Worm (Caenorhabditis elegans): Measurements from ENCODE around the gene sre-31.

sre-31 gene

DNA sequence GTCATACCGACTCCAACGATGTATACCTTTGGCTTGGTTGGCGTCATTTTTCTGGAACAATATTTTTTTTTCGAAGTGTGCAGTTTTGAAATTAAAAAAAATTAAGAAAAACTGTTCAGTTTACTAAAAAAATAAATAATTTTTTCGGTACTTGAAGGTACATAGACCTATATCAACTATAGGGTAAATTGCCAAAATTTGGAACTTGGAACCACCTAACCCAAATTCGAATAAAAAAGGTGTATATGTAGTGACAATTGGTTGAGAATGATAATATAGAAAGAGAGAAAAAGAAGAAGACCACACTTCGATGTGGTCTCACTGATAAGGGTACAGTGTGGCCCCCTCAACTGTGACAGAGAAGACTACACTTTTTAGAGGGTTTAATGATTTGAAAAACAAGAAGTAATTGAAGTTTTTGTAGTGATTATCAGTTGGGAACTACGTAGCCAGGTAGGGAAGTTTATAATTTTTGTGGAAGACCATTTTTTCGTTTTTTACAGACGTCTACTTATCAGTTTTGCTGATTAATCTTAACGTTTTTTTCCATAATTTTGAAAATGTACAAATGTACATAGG is 17.1 kb upstream of the sre-31 start, which contains the start of gene daf-22:
Gene daf-22, minus strand, starts transcription at position 51 of the 579 bp plus-strand sequence.
- no peak for TF ChIP-seq hlh-4 (tag; optimal IDR thresholded peaks at IDR 0.05)
- TF ChIP-seq ztf-11 (tag; optimal IDR thresholded peaks at IDR 0.05): no peak
- TF ChIP-seq zip-4 (GFP tag; optimal IDR thresholded peaks at IDR 0.05): no peak
- peak; percentile 15 for TF ChIP-seq hpl-2 (GFP tag; optimal IDR thresholded peaks at IDR 0.05)
- TF ChIP-seq aly-2 (tag; optimal IDR thresholded peaks at IDR 0.05): no peak
- no peak for TF ChIP-seq C34B4.2 (tag; optimal IDR thresholded peaks at IDR 0.05)
- TF ChIP-seq lin-14 (GFP tag; optimal IDR thresholded peaks at IDR 0.05): no peak
- TF ChIP-seq nhr-85 (tag): no peak
- no peak for TF ChIP-seq F16B12.6 (tag; optimal IDR thresholded peaks at IDR 0.05)
- TF ChIP-seq fos-1 (tag; optimal IDR thresholded peaks at IDR 0.05): no peak
- peak in 1 of 2 experiments; percentile 41 for TF ChIP-seq lin-35 (GFP tag; optimal IDR thresholded peaks at IDR 0.05)
- peak; percentile 3 for TF ChIP-seq snu-23 (GFP tag; optimal IDR thresholded peaks at IDR 0.05)
- TF ChIP-seq unc-86 (tag; optimal IDR thresholded peaks at IDR 0.05): no peak
- peak in 3 of 6 experiments; percentile 25 to 74 (median 45) for TF ChIP-seq elt-3 (tag; optimal IDR thresholded peaks at IDR 0.05)
- peak; percentile 5 for TF ChIP-seq blmp-1 (tag; optimal IDR thresholded peaks at IDR 0.05)
- no peak for TF ChIP-seq fkh-8 (tag; optimal IDR thresholded peaks at IDR 0.05)
- no peak for TF ChIP-seq nhr-28 (tag; optimal IDR thresholded peaks at IDR 0.05)
- no peak for TF ChIP-seq mef-2 (tag; optimal IDR thresholded peaks at IDR 0.05)
- no peak for TF ChIP-seq efl-1 (optimal IDR thresholded peaks at IDR 0.05)
- peak in 1 of 2 experiments; percentile 80 for TF ChIP-seq efl-1 (GFP tag; optimal IDR thresholded peaks at IDR 0.05 in 1 of 2)
- TF ChIP-seq lin-15B (tag; optimal IDR thresholded peaks at IDR 0.05): no peak
- TF ChIP-seq unc-98 (GFP tag; IDR thresholded peaks at IDR 0.05): no peak
- TF ChIP-seq zag-1 (tag; optimal IDR thresholded peaks at IDR 0.05): no peak
- no peak for TF ChIP-seq unc-62 (GFP tag; optimal IDR thresholded peaks at IDR 0.05)
- no peak for TF ChIP-seq nhr-19 (GFP tag; conservative IDR thresholded peaks at IDR 0.05)
- TF ChIP-seq grh-1 (GFP tag; IDR thresholded peaks at IDR 0.05): no peak
- no peak for TF ChIP-seq tbx-2 (tag; optimal IDR thresholded peaks at IDR 0.05)
- TF ChIP-seq egl-27 (tag; optimal IDR thresholded peaks at IDR 0.05): no peak
- no peak for TF ChIP-seq ceh-82 (tag; optimal IDR thresholded peaks at IDR 0.05)
- no peak for TF ChIP-seq isw-1 (GFP tag; IDR thresholded peaks at IDR 0.05)
- TF ChIP-seq fkh-10 (GFP tag; optimal IDR thresholded peaks at IDR 0.05): no peak
- no peak for TF ChIP-seq sup-37 (GFP tag; optimal IDR thresholded peaks at IDR 0.05)
- TF ChIP-seq pag-3 (tag; optimal IDR thresholded peaks at IDR 0.05; ENCODE audit: borderline replicate concordance, insufficient read depth): no peak
- TF ChIP-seq C04F5.9 (tag; optimal IDR thresholded peaks at IDR 0.05): no peak
- TF ChIP-seq sptf-1 (tag; optimal IDR thresholded peaks at IDR 0.05): no peak
- peak; percentile 75 for TF ChIP-seq nhr-20 (tag; optimal IDR thresholded peaks at IDR 0.05)
- TF ChIP-seq ceh-8 (GFP tag; optimal IDR thresholded peaks at IDR 0.05): no peak
- TF ChIP-seq nhr-90 (tag; optimal IDR thresholded peaks at IDR 0.05; ENCODE audit: poor library complexity): peak; percentile 5
- TF ChIP-seq lsy-2 (tag; optimal IDR thresholded peaks at IDR 0.05): no peak
- no peak for TF ChIP-seq nhr-77 (tag; optimal IDR thresholded peaks at IDR 0.05)
- no peak for TF ChIP-seq unc-30 (tag; optimal IDR thresholded peaks at IDR 0.05)
- TF ChIP-seq nhr-71 (tag; optimal IDR thresholded peaks at IDR 0.05): no peak
- TF ChIP-seq nhr-76 (tag; optimal IDR thresholded peaks at IDR 0.05): no peak
- TF ChIP-seq aha-1 (tag; optimal IDR thresholded peaks at IDR 0.05): no peak
- TF ChIP-seq snpc-4 (tag; optimal IDR thresholded peaks at IDR 0.05): no peak
- no peak for TF ChIP-seq nhr-47 (tag; optimal IDR thresholded peaks at IDR 0.05)
- TF ChIP-seq xbp-1 (tag; optimal IDR thresholded peaks at IDR 0.05): no peak
- TF ChIP-seq nhr-12 (tag; optimal IDR thresholded peaks at IDR 0.05): no peak
- TF ChIP-seq mdl-1 (tag; optimal IDR thresholded peaks at IDR 0.05): no peak
- TF ChIP-seq hlh-17 (GFP tag; optimal IDR thresholded peaks at IDR 0.05; ENCODE audit: borderline replicate concordance): no peak
- TF ChIP-seq tlp-1 (tag; optimal IDR thresholded peaks at IDR 0.05): no peak
- no peak for TF ChIP-seq pqm-1 (tag; optimal IDR thresholded peaks at IDR 0.05)
- no peak for TF ChIP-seq mep-1 (tag; optimal IDR thresholded peaks at IDR 0.05)
- TF ChIP-seq swsn-7 (tag; optimal IDR thresholded peaks at IDR 0.05): no peak
